Worm (Caenorhabditis elegans) whole organism, L1 larva: Measurements from ENCODE around the gene T28F3.11.

Experiments used
- ama-1 ChIP-seq: fragments of 150-350 bp; optimal IDR thresholded peaks from 2 replicates; lab custom pipeline; 2014
- ceh-82 ChIP-seq, 3 experiments: fragments of 150-350 bp in 1 of 3; sonication (generic microtip) in 2 of 3; optimal IDR thresholded peaks; 2 replicates each; lab custom pipeline; 2014 to 2017; ENCODE audit warnings: missing biosample characterization in 3 of 3, missing genetic modification characterization in 3 of 3
- egl-13 ChIP-seq: sonication (generic microtip); optimal IDR thresholded peaks from 2 replicates; lab custom pipeline; 2016; ENCODE audit warnings: missing genotype, missing genetic modification reagents, missing genetic modification characterization, missing compliant biosample characterization
- mep-1 ChIP-seq: fragments of 150-350 bp; optimal IDR thresholded peaks from 2 replicates; lab custom pipeline; 2014; ENCODE audit warnings: missing biosample characterization, missing genetic modification characterization
- nhr-237 ChIP-seq: fragments of 150-350 bp; optimal IDR thresholded peaks from 2 replicates; lab custom pipeline; 2014; ENCODE audit warnings: missing biosample characterization, missing genetic modification characterization
- snpc-4 ChIP-seq: fragments of 150-350 bp; optimal IDR thresholded peaks from 2 replicates; lab custom pipeline; 2014; ENCODE audit warnings: missing biosample characterization, missing genetic modification characterization
- unc-130 ChIP-seq: fragments of 150-350 bp; optimal IDR thresholded peaks from 2 replicates; lab custom pipeline; 2017; ENCODE audit warnings: missing biosample characterization, missing genetic modification characterization, inconsistent platforms

DNA sequence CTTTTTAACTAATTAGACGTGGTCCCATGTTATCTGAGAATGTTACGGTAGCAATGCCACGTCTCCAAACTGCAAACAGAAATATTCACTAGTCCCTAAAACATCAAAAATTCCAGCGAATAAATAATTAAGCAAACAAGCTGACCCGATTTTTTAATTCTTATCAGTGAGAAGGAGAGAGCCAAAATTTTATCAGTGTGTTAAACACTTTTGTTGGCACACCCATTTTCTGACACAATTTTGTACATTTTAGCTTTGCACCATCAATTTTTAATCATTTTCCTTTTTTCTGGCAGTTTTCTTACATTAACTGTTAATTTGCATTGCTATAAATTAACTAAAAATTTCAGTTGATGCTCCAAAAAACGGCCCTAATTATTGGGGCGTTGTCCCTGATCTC, 29.0 kb upstream of the T28F3.11 start, which contains the start of gene C49C3.4:
- TF ChIP-seq egl-13 (tag; lab: Kevin White, UChicago) (no peak), unc-130 (tag; lab: Kevin White, UChicago) (no peak), mep-1 (tag; lab: Kevin White, UChicago) (no peak), ceh-82 (tag; optimal IDR thresholded peaks at IDR 0.05; lab: Kevin White, UChicago) (no peak), nhr-237 (tag; lab: Kevin White, UChicago) (no peak), ama-1 (lab: Kevin White, UChicago) (no peak), snpc-4 (no peak)
